Worm (Caenorhabditis elegans) whole organism, L1 larva: Measurements from ENCODE around the gene F20D6.11.

Experiments
- C16A3.4 ChIP-seq: fragments of 150-350 bp; optimal IDR thresholded peaks from 2 replicates; lab custom pipeline; 2014; ENCODE audit warnings: missing biosample characterization, missing genetic modification characterization
- F16B12.6 ChIP-seq: fragments of 150-350 bp; optimal IDR thresholded peaks from 2 replicates; lab custom pipeline; 2014; ENCODE audit warnings: missing biosample characterization, missing genetic modification characterization
- blmp-1 ChIP-seq: fragments of 150-350 bp; optimal IDR thresholded peaks from 2 replicates; lab custom pipeline; 2014; ENCODE audit warnings: missing biosample characterization, missing genetic modification characterization
- ceh-63 ChIP-seq: fragments of 200-800 bp; sonication (Bioruptor generic); optimal IDR thresholded peaks from 2 replicates; lab custom pipeline; 2018; ENCODE audit warnings: mild to moderate bottlenecking, missing genetic modification characterization, missing compliant biosample characterization
- dpl-1 ChIP-seq, 3 experiments: fragments of 150-350 bp in 2 of 3; sonication (generic microtip) in 1 of 3; optimal IDR thresholded peaks; 2 replicates each; lab custom pipeline; 2014 to 2017; ENCODE audit warnings: missing biosample characterization in 3 of 3, missing genetic modification characterization in 3 of 3, missing genetic modification reagents in 3 of 3
- dsc-1 ChIP-seq: sonication (generic microtip); optimal IDR thresholded peaks from 2 replicates; lab custom pipeline; 2016; ENCODE audit warnings: mild to moderate bottlenecking, missing genetic modification characterization, missing compliant biosample characterization
- efl-1 ChIP-seq, 4 experiments: fragments of 150-350 bp; optimal IDR thresholded peaks in 3 of 4; peaks in 1 of 4; 1 replicate in 1 of 4; 2 replicates in 3 of 4; lab custom pipeline; 2014; ENCODE audit warnings: missing biosample characterization in 2 of 4, missing genetic modification characterization in 2 of 4, missing genetic modification reagents in 2 of 4
- fkh-10 ChIP-seq: sonication (generic microtip); optimal IDR thresholded peaks from 2 replicates; lab custom pipeline; 2017; ENCODE audit warnings: missing biosample characterization, missing genetic modification reagents, missing genetic modification characterization
- fkh-8 ChIP-seq: sonication (generic microtip); optimal IDR thresholded peaks from 2 replicates; lab custom pipeline; 2016; ENCODE audit warnings: mild to moderate bottlenecking, missing genetic modification characterization, missing compliant biosample characterization
- grh-1 ChIP-seq: fragments of 200-800 bp; sonication (Bioruptor generic); IDR thresholded peaks from 2 replicates; pipeline ENCODE4 v1.3.6; 2022; ENCODE audit warnings: missing genetic modification reagents, missing genetic modification characterization, missing compliant biosample characterization
- hlh-4 ChIP-seq: sonication (generic microtip); optimal IDR thresholded peaks from 2 replicates; lab custom pipeline; 2016; ENCODE audit warnings: mild to moderate bottlenecking, missing genetic modification characterization, missing compliant biosample characterization
- hpl-2 ChIP-seq: fragments of 150-350 bp; optimal IDR thresholded peaks from 2 replicates; lab custom pipeline; 2014; ENCODE audit warnings: missing biosample characterization, missing genetic modification reagents, missing genetic modification characterization
- irx-1 ChIP-seq: sonication (generic microtip); optimal IDR thresholded peaks from 2 replicates; lab custom pipeline; 2016; ENCODE audit warnings: missing genetic modification characterization, missing compliant biosample characterization
- isw-1 ChIP-seq: fragments of 200-800 bp; sonication (Bioruptor generic); IDR thresholded peaks from 2 replicates; pipeline ENCODE4 v1.3.6; 2022; ENCODE audit warnings: missing genetic modification characterization, missing compliant biosample characterization
- lin-35 ChIP-seq, 2 experiments: fragments of 150-350 bp; optimal IDR thresholded peaks; 2 replicates each; lab custom pipeline; 2014; ENCODE audit warnings: missing biosample characterization in 2 of 2, missing genetic modification characterization in 2 of 2, missing genetic modification reagents in 2 of 2
- lin-39 ChIP-seq: fragments of 150-350 bp; optimal IDR thresholded peaks from 2 replicates; lab custom pipeline; 2014; ENCODE audit warnings: missing biosample characterization, missing genetic modification reagents, missing genetic modification characterization
- lir-3 ChIP-seq: sonication (generic microtip); optimal IDR thresholded peaks from 2 replicates; lab custom pipeline; 2016; ENCODE audit warnings: mild to moderate bottlenecking, missing genetic modification characterization, moderate library complexity, missing compliant biosample characterization; ENCODE audit not compliant: poor library complexity
- lsy-2 ChIP-seq, 2 experiments: fragments of 150-350 bp; optimal IDR thresholded peaks; 2 replicates each; lab custom pipeline; 2014; ENCODE audit warnings: missing biosample characterization in 2 of 2, missing genetic modification characterization in 2 of 2
- mab-9 ChIP-seq: fragments of 200-800 bp; sonication (Bioruptor generic); IDR thresholded peaks from 2 replicates; pipeline ENCODE4 v1.3.6; 2022; ENCODE audit warnings: missing genetic modification reagents, missing genetic modification characterization, missing compliant biosample characterization
- mep-1 ChIP-seq: fragments of 150-350 bp; optimal IDR thresholded peaks from 2 replicates; lab custom pipeline; 2014; ENCODE audit warnings: missing biosample characterization, missing genetic modification characterization
- nhr-12 ChIP-seq: sonication (generic microtip); optimal IDR thresholded peaks from 2 replicates; lab custom pipeline; 2017; ENCODE audit warnings: missing biosample characterization, missing genetic modification characterization
- nhr-28 ChIP-seq: fragments of 150-350 bp; optimal IDR thresholded peaks from 2 replicates; lab custom pipeline; 2014; ENCODE audit warnings: missing biosample characterization, missing genetic modification characterization
- nhr-47 ChIP-seq: sonication (generic microtip); optimal IDR thresholded peaks from 2 replicates; lab custom pipeline; 2016; ENCODE audit warnings: mild to moderate bottlenecking, missing genetic modification characterization, moderate library complexity, missing compliant biosample characterization
- nhr-71 ChIP-seq: sonication (generic microtip); optimal IDR thresholded peaks from 2 replicates; lab custom pipeline; 2016; ENCODE audit warnings: mild to moderate bottlenecking, missing genetic modification characterization, moderate library complexity, missing compliant biosample characterization
- nhr-85 ChIP-seq: sonication (generic microtip); peaks from one replicate; lab custom pipeline; 2016; ENCODE audit warnings: missing genetic modification characterization, inconsistent platforms, missing compliant biosample characterization
- nhr-90 ChIP-seq: sonication (generic microtip); optimal IDR thresholded peaks from 2 replicates; lab custom pipeline; 2016; ENCODE audit warnings: mild to moderate bottlenecking, missing genetic modification characterization, missing compliant biosample characterization; ENCODE audit not compliant: poor library complexity
- pqm-1 ChIP-seq: sonication (generic microtip); optimal IDR thresholded peaks from 3 replicates; lab custom pipeline; 2017; ENCODE audit warnings: missing biosample characterization, missing genetic modification characterization
- rnt-1 ChIP-seq: sonication (generic microtip); optimal IDR thresholded peaks from 2 replicates; lab custom pipeline; 2016; ENCODE audit warnings: mild to moderate bottlenecking, missing genetic modification characterization, moderate library complexity, missing compliant biosample characterization
- snpc-4 ChIP-seq: fragments of 150-350 bp; optimal IDR thresholded peaks from 2 replicates; lab custom pipeline; 2014; ENCODE audit warnings: missing biosample characterization, missing genetic modification characterization
- snu-23 ChIP-seq: sonication (generic microtip); optimal IDR thresholded peaks from 2 replicates; lab custom pipeline; 2016; ENCODE audit warnings: missing genetic modification characterization, missing compliant biosample characterization
- sox-4 ChIP-seq: sonication (generic microtip); optimal IDR thresholded peaks from 2 replicates; lab custom pipeline; 2016; ENCODE audit warnings: missing genetic modification characterization, missing compliant biosample characterization
- swsn-7 ChIP-seq: sonication (generic microtip); optimal IDR thresholded peaks from 2 replicates; lab custom pipeline; 2016; ENCODE audit warnings: missing genetic modification characterization, missing compliant biosample characterization
- ztf-11 ChIP-seq, 2 experiments: sonication (generic microtip); optimal IDR thresholded peaks; 2 replicates each; lab custom pipeline; 2016 to 2017; ENCODE audit warnings: missing genetic modification characterization in 2 of 2, missing biosample characterization in 1 of 2, missing compliant biosample characterization in 1 of 2

The F20D6.11 gene

ce11 chrV:8228712-8229119 is 29.8 kb upstream of the F20D6.11 start (continued):
- TF ChIP-seq nhr-90 (tag; lab: Kevin White, UChicago) (peak; percentile 95), snu-23 (GFP tag; lab: Kevin White, UChicago) (peak; percentile 92), sox-4 (tag; lab: Kevin White, UChicago) (no peak), fkh-10 (GFP tag; lab: Kevin White, UChicago) (no peak), blmp-1 (tag; lab: Kevin White, UChicago) (no peak), nhr-71 (tag; lab: Kevin White, UChicago) (peak; percentile 94), ceh-63 (no peak), dsc-1 (peak; percentile 89), lin-39 (peak; percentile 58), mab-9 (GFP tag; lab: Robert Waterston, UW) (no peak)

- TF ChIP-seq irx-1 (tag; lab: Kevin White, UChicago) (no peak), fkh-8 (tag; lab: Kevin White, UChicago) (peak; percentile 43)
Observed at ce11 chrV:8226812-8227211, 27.9 kb upstream of the F20D6.11 start, which contains the start of gene K07C11.10. K07C11.10 (minus strand) TSS chrV:8226912.

- TF ChIP-seq efl-1 (optimal IDR thresholded peaks at IDR 0.05; lab: Kevin White, UChicago), result no peak
- peak in 1 of 2 experiments; percentile 36 for TF ChIP-seq efl-1 (GFP tag; optimal IDR thresholded peaks at IDR 0.05 in 1 of 2; lab: Kevin White, UChicago)
- no peak for TF ChIP-seq grh-1
Observed at ce11 chrV:8224634-8225033, 25.7 kb upstream of the F20D6.11 start, which contains the start of gene pax-1. pax-1 (plus strand) TSS chrV:8224934.

- TF ChIP-seq nhr-90 (tag; lab: Kevin White, UChicago) (no peak), nhr-85 (no peak), F16B12.6 (tag; lab: Kevin White, UChicago) (no peak), nhr-28 (tag; lab: Kevin White, UChicago) (no peak), hlh-4 (tag; lab: Kevin White, UChicago) (no peak), pqm-1 (tag; lab: Kevin White, UChicago) (no peak), isw-1 (no peak), hpl-2 (GFP tag; lab: Kevin White, UChicago) (no peak)
Observed at ce11 chrV:8223417-8223816, 24.5 kb upstream of the F20D6.11 start.

ce11 chrV:8221083-8221538 is 22.2 kb upstream of the F20D6.11 start, which contains the start of the genes cogc-6 and air-1:
cogc-6 (minus strand) TSS chrV:8221316.
air-1 (plus strand) TSS chrV:8221488.
- no peak for TF ChIP-seq lir-3 (tag; lab: Kevin White, UChicago)
- peak; percentile 15 for TF ChIP-seq swsn-7 (tag; lab: Kevin White, UChicago)
- TF ChIP-seq lin-35 (GFP tag; optimal IDR thresholded peaks at IDR 0.05; lab: Kevin White, UChicago), result peak; percentile 57 to 87
- no peak for TF ChIP-seq ztf-11 (tag; optimal IDR thresholded peaks at IDR 0.05; lab: Kevin White, UChicago)
- TF ChIP-seq snpc-4 (tag; lab: Kevin White, UChicago), result peak; percentile 41
- no peak for TF ChIP-seq mep-1 (tag; lab: Kevin White, UChicago)
- peak; percentile 35 for TF ChIP-seq snu-23 (GFP tag; lab: Kevin White, UChicago)
- peak; percentile 13 for TF ChIP-seq blmp-1 (tag; lab: Kevin White, UChicago)
- TF ChIP-seq nhr-71 (tag; lab: Kevin White, UChicago), result peak; percentile 31
- peak; percentile 52 to 83 (median 77) for TF ChIP-seq dpl-1 (GFP tag; optimal IDR thresholded peaks at IDR 0.05; lab: Kevin White, UChicago)
- peak; percentile 6 for TF ChIP-seq C16A3.4 (tag; lab: Kevin White, UChicago)
- TF ChIP-seq isw-1, result no peak
- peak in 1 of 2 experiments; percentile 52 for TF ChIP-seq lsy-2 (tag; optimal IDR thresholded peaks at IDR 0.05; lab: Kevin White, UChicago)
- no peak for TF ChIP-seq nhr-12 (tag; lab: Kevin White, UChicago)
- TF ChIP-seq efl-1 (optimal IDR thresholded peaks at IDR 0.05; lab: Kevin White, UChicago), result peak; percentile 37 to 71
- TF ChIP-seq efl-1 (GFP tag; optimal IDR thresholded peaks at IDR 0.05 in 1 of 2; lab: Kevin White, UChicago), result peak; percentile 83 to 97
- peak; percentile 42 for TF ChIP-seq nhr-47 (tag; lab: Kevin White, UChicago)
- peak; percentile 18 for TF ChIP-seq rnt-1
- no peak for TF ChIP-seq mab-9 (GFP tag; lab: Robert Waterston, UW)
- TF ChIP-seq, all 84 proteins: peak for 12
